Worm (Caenorhabditis elegans): ENCODE data around the gene cdh-7.

cdh-7 gene

DNA sequence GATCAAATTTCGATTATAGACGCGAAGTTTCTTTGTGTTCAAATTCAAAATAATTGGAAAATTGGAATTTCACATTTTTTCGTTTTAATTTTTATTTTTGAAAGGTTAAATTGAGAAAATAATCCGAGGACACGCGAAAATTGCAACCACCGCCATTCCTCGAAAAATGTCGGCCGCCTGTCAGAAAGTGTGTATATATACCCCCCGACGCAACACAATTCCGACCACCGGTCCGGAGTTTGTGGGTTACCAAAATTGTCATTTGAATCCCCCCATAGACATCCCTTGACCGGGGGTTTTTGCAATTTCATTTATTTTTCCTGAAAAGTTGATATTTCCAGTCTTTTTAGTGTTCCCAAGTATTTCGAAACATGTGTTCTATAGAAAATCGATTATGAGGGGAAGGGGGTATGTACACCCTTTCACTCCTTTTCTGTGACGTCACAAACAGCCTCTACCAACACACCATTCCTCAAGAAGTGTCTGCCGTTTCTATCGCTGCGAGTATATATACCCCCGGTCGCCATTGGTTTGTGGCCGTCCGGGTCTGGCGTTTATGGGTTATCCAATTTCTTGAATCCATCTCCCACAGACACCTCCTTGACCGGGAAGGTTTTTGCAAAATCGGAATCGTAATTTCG, 38.6 kb upstream of the cdh-7 start, which contains the start of gene W01D2.3:
TSS of gene W01D2.3 (minus strand) at position 51 of the 641 bp plus-strand sequence.
- TF ChIP-seq ets-4 (tag; optimal IDR thresholded peaks at IDR 0.05) (peak; percentile 31), lim-6 (tag; optimal IDR thresholded peaks at IDR 0.05) (peak; percentile 81), zip-5 (tag; optimal IDR thresholded peaks at IDR 0.05) (peak; percentile 71), sox-4 (tag; optimal IDR thresholded peaks at IDR 0.05) (peak; percentile 90), ceh-45 (GFP tag; IDR thresholded peaks at IDR 0.05) (peak; percentile 56), ceh-19 (GFP tag; optimal IDR thresholded peaks at IDR 0.05) (peak; percentile 94), elt-4 (tag; optimal IDR thresholded peaks at IDR 0.05) (peak; percentile 8), ceh-48 (tag; optimal IDR thresholded peaks at IDR 0.05) (peak; percentile 89), ceh-30 (tag; optimal IDR thresholded peaks at IDR 0.05) (peak; percentile 32), hlh-30 (tag; optimal IDR thresholded peaks at IDR 0.05; ENCODE audit: insufficient read depth) (peak; percentile 32), mec-3 (tag; optimal IDR thresholded peaks at IDR 0.05; ENCODE audit: borderline replicate concordance) (peak; percentile 90), C08G9.2 (tag; optimal IDR thresholded peaks at IDR 0.05) (peak; percentile 76), ceh-18 (tag; optimal IDR thresholded peaks at IDR 0.05) (peak; percentile 82), che-1 (tag; optimal IDR thresholded peaks at IDR 0.05) (peak; percentile 94), K02D7.2 (tag; optimal IDR thresholded peaks at IDR 0.05) (peak; percentile 86), pax-1 (tag; optimal IDR thresholded peaks at IDR 0.05) (no peak), ceh-2 (tag; optimal IDR thresholded peaks at IDR 0.05) (peak; percentile 87), npax-4 (tag; optimal IDR thresholded peaks at IDR 0.05) (peak; percentile 75), ceh-22 (tag; optimal IDR thresholded peaks at IDR 0.05) (no peak), madf-2 (tag; optimal IDR thresholded peaks at IDR 0.05) (peak; percentile 91), ceh-6 (GFP tag; optimal IDR thresholded peaks at IDR 0.05) (peak; percentile 89), pag-3 (tag; optimal IDR thresholded peaks at IDR 0.05; ENCODE audit: borderline replicate concordance) (peak; percentile 72), nfya-1 (tag; optimal IDR thresholded peaks at IDR 0.05) (peak; percentile 73), ahr-1 (tag; optimal IDR thresholded peaks at IDR 0.05) (peak; percentile 87), sox-2 (GFP tag; IDR thresholded peaks at IDR 0.05) (peak; percentile 69; the same call in 1 of the 2 replicates), odd-2 (tag; optimal IDR thresholded peaks at IDR 0.05) (peak; percentile 61), ama-1 (optimal IDR thresholded peaks at IDR 0.05) (no peak), ceh-24 (tag; optimal IDR thresholded peaks at IDR 0.05) (peak; percentile 71), ttx-3 (tag; optimal IDR thresholded peaks at IDR 0.05) (peak; percentile 84), hlh-8 (tag; optimal IDR thresholded peaks at IDR 0.05) (peak; percentile 63), hlh-13 (GFP tag; optimal IDR thresholded peaks at IDR 0.05) (peak; percentile 85), fkh-10 (GFP tag; optimal IDR thresholded peaks at IDR 0.05) (no peak), nhr-232 (tag; optimal IDR thresholded peaks at IDR 0.05) (peak; percentile 91), ceh-9 (tag; optimal IDR thresholded peaks at IDR 0.05) (peak; percentile 69), unc-86 (tag; optimal IDR thresholded peaks at IDR 0.05) (peak; percentile 90), gmeb-2 (tag; optimal IDR thresholded peaks at IDR 0.05) (peak; percentile 79), Y22D7AL.16 (tag; optimal IDR thresholded peaks at IDR 0.05) (peak; percentile 77), sdc-2 (tag; optimal IDR thresholded peaks at IDR 0.05) (peak; percentile 89), dmd-4 (tag; optimal IDR thresholded peaks at IDR 0.05; ENCODE audit: borderline replicate concordance) (peak; percentile 87), fax-1 (tag; optimal IDR thresholded peaks at IDR 0.05) (peak; percentile 84), unc-3 (GFP tag; conservative IDR thresholded peaks at IDR 0.05) (peak; percentile 79), unc-3 (tag; optimal IDR thresholded peaks at IDR 0.05) (peak; percentile 67), fkh-6 (tag; optimal IDR thresholded peaks at IDR 0.05) (peak; percentile 86), pat-9 (tag; optimal IDR thresholded peaks at IDR 0.05) (peak; percentile 88), ztf-16 (tag; optimal IDR thresholded peaks at IDR 0.05) (peak; percentile 94), unc-55 (GFP tag; optimal IDR thresholded peaks at IDR 0.05) (no peak), hlh-15 (tag; optimal IDR thresholded peaks at IDR 0.05) (peak; percentile 73), rnt-1 (tag; optimal IDR thresholded peaks at IDR 0.05) (peak; percentile 64), hlh-6 (tag; optimal IDR thresholded peaks at IDR 0.05) (peak; percentile 94), ceh-31 (tag; optimal IDR thresholded peaks at IDR 0.05) (peak; percentile 90), pros-1 (tag; optimal IDR thresholded peaks at IDR 0.05) (no peak), ref-2 (tag; optimal IDR thresholded peaks at IDR 0.05) (peak; percentile 95), T23F11.4 (GFP tag; optimal IDR thresholded peaks at IDR 0.05) (peak; percentile 85)

Measured in whole organism, late embryonic.